Worm (Caenorhabditis elegans): ENCODE data around the gene his-1.
A peak's percentile ranks its signal among the peaks of the same experiment; 100 is the strongest.

The his-1 gene

DNA sequence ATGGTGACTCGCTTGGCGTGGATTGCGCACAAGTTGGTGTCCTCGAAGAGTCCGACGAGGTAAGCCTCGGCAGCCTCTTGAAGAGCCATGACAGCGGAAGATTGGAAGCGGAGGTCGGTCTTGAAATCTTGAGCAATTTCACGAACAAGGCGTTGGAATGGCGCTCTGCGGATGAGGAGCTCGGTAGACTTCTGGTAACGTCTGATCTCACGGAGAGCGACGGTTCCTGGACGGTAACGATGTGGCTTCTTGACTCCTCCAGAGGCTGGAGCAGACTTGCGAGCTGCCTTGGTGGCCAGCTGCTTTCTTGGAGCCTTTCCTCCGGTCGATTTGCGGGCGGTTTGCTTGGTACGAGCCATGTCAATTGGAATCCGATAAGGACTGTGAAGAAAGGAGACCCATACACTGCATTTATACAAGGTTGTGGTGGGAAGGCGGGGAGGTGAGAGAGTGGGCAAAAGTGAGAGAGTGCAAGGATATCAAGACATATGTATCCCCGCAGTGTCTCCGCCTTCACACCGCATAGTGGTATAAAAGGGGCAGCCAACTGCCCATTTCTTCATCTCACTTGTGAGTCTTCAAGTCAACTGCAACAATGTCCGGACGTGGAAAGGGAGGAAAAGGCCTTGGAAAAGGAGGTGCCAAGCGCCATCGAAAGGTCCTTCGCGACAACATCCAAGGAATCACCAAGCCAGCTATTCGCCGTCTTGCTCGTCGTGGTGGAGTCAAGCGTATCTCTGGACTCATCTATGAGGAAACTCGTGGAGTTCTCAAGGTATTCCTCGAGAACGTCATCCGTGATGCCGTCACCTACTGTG is at the start of gene his-1, which contains the start of gene his-2:
Gene his-1, plus strand, starts transcription at position 596 of the 818 bp plus-strand sequence.
Gene his-2, minus strand, starts transcription at position 359 of the 818 bp plus-strand sequence.
- TF ChIP-seq nhr-25 (tag; optimal IDR thresholded peaks at IDR 0.05): peak; percentile 19

- no peak for TF ChIP-seq F13H6.1 (tag; optimal IDR thresholded peaks at IDR 0.05)
- TF ChIP-seq egl-27 (tag; optimal IDR thresholded peaks at IDR 0.05): no peak
- no peak for TF ChIP-seq nhr-10 (tag; optimal IDR thresholded peaks at IDR 0.05)
- no peak for TF ChIP-seq nhr-11 (tag; optimal IDR thresholded peaks at IDR 0.05)
- TF ChIP-seq mbf-1 (tag; optimal IDR thresholded peaks at IDR 0.05): no peak
- TF ChIP-seq nhr-77 (tag; optimal IDR thresholded peaks at IDR 0.05): no peak
- no peak for TF ChIP-seq sma-9 (GFP tag; optimal IDR thresholded peaks at IDR 0.05)
- no peak for TF ChIP-seq sma-9 (tag; optimal IDR thresholded peaks at IDR 0.05)
- TF ChIP-seq blmp-1 (tag; optimal IDR thresholded peaks at IDR 0.05; ENCODE audit: insufficient read depth): no peak
These were observed 45.6 kb upstream of the his-1 start, which contains the start of the genes C06C6.9 and C06C6.8 for ce11 chrV:15996655-15997186. Gene C06C6.9 (minus strand): TSS chrV:15996755. Gene C06C6.8 (plus strand): TSS chrV:15997136.

- TF ChIP-seq nhr-11 (tag; optimal IDR thresholded peaks at IDR 0.05) (no peak), nhr-21 (tag; optimal IDR thresholded peaks at IDR 0.05) (peak; percentile 45), mab-5 (tag; optimal IDR thresholded peaks at IDR 0.05) (no peak), nhr-10 (tag; optimal IDR thresholded peaks at IDR 0.05) (no peak), alr-1 (tag; optimal IDR thresholded peaks at IDR 0.05) (no peak), nhr-6 (tag; optimal IDR thresholded peaks at IDR 0.05) (no peak), sma-9 (GFP tag; optimal IDR thresholded peaks at IDR 0.05) (peak; percentile 91), sma-9 (tag; optimal IDR thresholded peaks at IDR 0.05) (no peak), ztf-1 (GFP tag; conservative IDR thresholded peaks at IDR 0.05) (no peak), mdl-1 (tag; optimal IDR thresholded peaks at IDR 0.05) (no peak), zag-1 (tag; optimal IDR thresholded peaks at IDR 0.05) (no peak), fos-1 (tag; optimal IDR thresholded peaks at IDR 0.05) (peak; percentile 99), F13H6.1 (tag; optimal IDR thresholded peaks at IDR 0.05) (peak; percentile 53), elt-3 (tag; optimal IDR thresholded peaks at IDR 0.05) (no peak), blmp-1 (tag; optimal IDR thresholded peaks at IDR 0.05; ENCODE audit: insufficient read depth) (peak; percentile 97), snpc-4 (tag; optimal IDR thresholded peaks at IDR 0.05) (no peak), unc-62 (GFP tag; optimal IDR thresholded peaks at IDR 0.05) (no peak), ztf-4 (tag; optimal IDR thresholded peaks at IDR 0.05) (peak; percentile 8), unc-39 (tag; optimal IDR thresholded peaks at IDR 0.05) (no peak), lin-39 (tag; optimal IDR thresholded peaks at IDR 0.05) (no peak), R02D3.7 (tag; optimal IDR thresholded peaks at IDR 0.05) (no peak), nhr-237 (tag; optimal IDR thresholded peaks at IDR 0.05) (no peak), ceh-16 (tag; optimal IDR thresholded peaks at IDR 0.05) (no peak), ZK546.5 (tag; optimal IDR thresholded peaks at IDR 0.05) (no peak), ceh-82 (tag; optimal IDR thresholded peaks at IDR 0.05) (no peak), gmeb-1 (tag; optimal IDR thresholded peaks at IDR 0.05) (peak; percentile 8), lin-13 (GFP tag; optimal IDR thresholded peaks at IDR 0.05) (no peak), nhr-129 (tag; optimal IDR thresholded peaks at IDR 0.05) (peak; percentile 54), peb-1 (tag; optimal IDR thresholded peaks at IDR 0.05) (no peak), nhr-25 (tag; optimal IDR thresholded peaks at IDR 0.05) (no peak), nhr-12 (tag; optimal IDR thresholded peaks at IDR 0.05) (no peak), sem-4 (tag; optimal IDR thresholded peaks at IDR 0.05) (no peak), elt-1 (tag; optimal IDR thresholded peaks at IDR 0.05) (no peak), ztf-11 (tag; optimal IDR thresholded peaks at IDR 0.05) (no peak), egl-27 (tag; optimal IDR thresholded peaks at IDR 0.05) (peak; percentile 57), nhr-23 (tag; optimal IDR thresholded peaks at IDR 0.05) (no peak), aly-2 (tag; optimal IDR thresholded peaks at IDR 0.05) (no peak), unc-55 (GFP tag; optimal IDR thresholded peaks at IDR 0.05) (no peak), sma-3 (GFP tag; optimal IDR thresholded peaks at IDR 0.05) (peak; percentile 69), dmd-4 (tag; optimal IDR thresholded peaks at IDR 0.05) (no peak), lsy-2 (tag; optimal IDR thresholded peaks at IDR 0.05) (no peak), C34F6.9 (tag; optimal IDR thresholded peaks at IDR 0.05) (peak; percentile 45), Y55F3AM.14 (GFP tag; optimal IDR thresholded peaks at IDR 0.05) (no peak), nhr-77 (tag; optimal IDR thresholded peaks at IDR 0.05) (no peak), ama-1 (optimal IDR thresholded peaks at IDR 0.05) (no peak), crh-2 (tag; optimal IDR thresholded peaks at IDR 0.05) (peak; percentile 83), skn-1 (tag; optimal IDR thresholded peaks at IDR 0.05) (no peak), mbf-1 (tag; optimal IDR thresholded peaks at IDR 0.05) (no peak)
These were observed 41.9 kb upstream of the his-1 start, which contains the start of gene nhr-50 for ce11 chrV:16000433-16000832. Gene nhr-50 (minus strand): TSS chrV:16000631.

Data from whole organism, L2 larva.